Fruit fly (Drosophila melanogaster) whole organism, prepupa: ENCODE measurements around the gene dnc.

Source experiments
- CG1621 ChIP-seq: fragments of 200-800 bp; sonication (Bioruptor generic); optimal IDR thresholded peaks from 3 replicates; lab custom pipeline; 2018; ENCODE audit warnings: missing biosample characterization, mild to moderate bottlenecking, missing genetic modification characterization
- CG34406 ChIP-seq: fragments of 200-800 bp; sonication (Bioruptor generic); optimal IDR thresholded peaks from 3 replicates; lab custom pipeline; 2016; ENCODE audit warnings: missing biosample characterization, missing genetic modification characterization

dm6 chrX:3343680-3344079 lies 167.4 kb downstream of the dnc start:
- TF ChIP-seq CG34406 (no peak), CG1621 (no peak)
